Worm (Caenorhabditis elegans): ENCODE results near the gene C01B10.3.
A peak's percentile ranks its signal among the peaks of the same experiment; 100 is the strongest.

DNA sequence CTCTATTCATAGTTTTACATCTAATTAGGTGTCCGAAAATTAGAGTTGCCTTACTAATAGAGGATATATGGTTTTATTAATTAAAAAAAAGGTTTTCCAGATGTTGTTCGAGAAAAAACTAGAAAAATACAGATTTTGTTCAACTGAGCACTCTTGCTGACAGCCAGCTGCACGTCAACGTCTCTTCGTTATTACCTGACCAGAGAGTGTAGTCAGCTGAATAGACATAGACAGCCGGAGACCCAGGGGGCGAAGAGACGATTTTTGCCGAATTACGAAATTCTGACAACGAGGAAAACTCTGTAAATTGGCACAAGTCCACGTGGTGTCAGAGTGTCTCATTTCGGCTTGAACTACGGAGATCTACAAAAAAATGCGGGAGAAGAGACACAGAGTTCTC lies 2.5 kb downstream of the C01B10.3 start:
- TF ChIP-seq unc-62 (GFP tag; optimal IDR thresholded peaks at IDR 0.05) (no peak), elt-1 (tag; optimal IDR thresholded peaks at IDR 0.05) (no peak), skn-1 (tag; optimal IDR thresholded peaks at IDR 0.05) (no peak), elt-3 (tag; optimal IDR thresholded peaks at IDR 0.05) (no peak), ceh-82 (tag; optimal IDR thresholded peaks at IDR 0.05) (no peak), ztf-4 (tag; optimal IDR thresholded peaks at IDR 0.05) (no peak), lsy-2 (tag; optimal IDR thresholded peaks at IDR 0.05) (peak in 1 of 2 experiments; percentile 18), nhr-6 (tag; optimal IDR thresholded peaks at IDR 0.05) (no peak), mbf-1 (tag; optimal IDR thresholded peaks at IDR 0.05) (no peak), dmd-4 (tag; optimal IDR thresholded peaks at IDR 0.05) (no peak), lin-11 (tag; optimal IDR thresholded peaks at IDR 0.05) (no peak), blmp-1 (tag; optimal IDR thresholded peaks at IDR 0.05; ENCODE audit: insufficient read depth) (no peak)

Measured in whole organism, L2 larva.